Fruit fly (Drosophila melanogaster) whole organism, adult: ENCODE results near the gene Blos2.

Experiments
- CG5204 ChIP-seq: fragments of 200-800 bp; sonication (Bioruptor generic); optimal IDR thresholded peaks from 2 replicates; lab custom pipeline; 2016; ENCODE audit warnings: missing biosample characterization, missing genetic modification characterization
- bab1 ChIP-seq: fragments of 200-800 bp; sonication (Bioruptor generic); optimal IDR thresholded peaks from 3 replicates; lab custom pipeline; 2019; ENCODE audit warnings: missing biosample characterization, mild to moderate bottlenecking, missing genetic modification characterization, moderate library complexity
- cic ChIP-seq: fragments of 200-800 bp; sonication (Bioruptor generic); optimal IDR thresholded peaks from 2 replicates; lab custom pipeline; 2017; ENCODE audit warnings: missing biosample characterization, mild to moderate bottlenecking, missing genetic modification characterization, moderate library complexity
- kay ChIP-seq: fragments of 200-800 bp; sonication (Bioruptor generic); peaks from one replicate; lab custom pipeline; 2016; ENCODE audit warnings: missing biosample characterization, missing genetic modification characterization, borderline replicate concordance

DNA sequence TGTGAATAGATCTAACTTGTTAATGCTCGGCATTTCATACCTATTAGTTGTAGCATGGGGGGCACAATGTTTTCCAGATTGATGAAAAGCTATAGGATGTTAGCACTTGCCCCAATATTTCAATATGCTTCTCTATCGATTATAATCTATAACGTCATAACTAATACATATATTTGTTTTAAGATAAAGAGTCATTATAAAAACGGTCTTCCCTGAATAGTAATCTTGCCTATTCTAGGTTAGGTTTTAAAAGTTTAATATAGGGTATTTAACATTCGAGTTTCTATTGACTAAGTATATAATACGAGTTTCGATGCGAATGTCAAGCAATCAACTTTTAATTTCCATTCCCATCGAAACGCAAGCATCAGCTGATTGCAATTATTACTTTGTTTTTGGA, at the start of gene Blos2, which contains the start of gene CG6321:
- peak; percentile 90 for TF ChIP-seq bab1 (GFP tag; lab: Kevin White, UChicago)
- no peak for TF ChIP-seq kay (GFP tag; lab: Kevin White, UChicago)
- TF ChIP-seq CG5204 (GFP tag; lab: Kevin White, UChicago) = no peak
- peak; percentile 6 for TF ChIP-seq cic (GFP tag; lab: Kevin White, UChicago)
